Worm (Caenorhabditis elegans) whole organism, mixed stage, embryonic: ENCODE measurements around the gene clec-2.

Experiments used
- M03D4.4 ChIP-seq: sonication (generic microtip); optimal IDR thresholded peaks from 2 replicates; lab custom pipeline; 2017; ENCODE audit warnings: mild to moderate bottlenecking, missing genetic modification characterization, missing compliant biosample characterization
- ceh-39 ChIP-seq: fragments of 150-350 bp; optimal IDR thresholded peaks from 2 replicates; lab custom pipeline; 2014; ENCODE audit warnings: missing biosample characterization, missing genetic modification characterization
- ceh-43 ChIP-seq: fragments of 200-800 bp; sonication (Bioruptor generic); optimal IDR thresholded peaks from 2 replicates; lab custom pipeline; 2018; ENCODE audit warnings: mild to moderate bottlenecking, missing genetic modification characterization, moderate library complexity, missing compliant biosample characterization
- ceh-83 ChIP-seq: fragments of 200-800 bp; sonication (Bioruptor generic); optimal IDR thresholded peaks from 2 replicates; lab custom pipeline; 2018; ENCODE audit warnings: mild to moderate bottlenecking, missing genetic modification characterization, missing compliant biosample characterization
- ces-1 ChIP-seq: fragments of 150-350 bp; optimal IDR thresholded peaks from 2 replicates; lab custom pipeline; 2014; ENCODE audit warnings: missing biosample characterization, missing genetic modification reagents, missing genetic modification characterization
- cnd-1 ChIP-seq: fragments of 200-800 bp; sonication (Bioruptor generic); optimal IDR thresholded peaks from 2 replicates; lab custom pipeline; 2018; ENCODE audit warnings: mild to moderate bottlenecking, missing genetic modification characterization, missing compliant biosample characterization
- drap-1 ChIP-seq: fragments of 200-800 bp; sonication (Bioruptor generic); optimal IDR thresholded peaks from 3 replicates; lab custom pipeline; 2018; ENCODE audit warnings: mild to moderate bottlenecking, missing genetic modification characterization, missing compliant biosample characterization
- elt-1 ChIP-seq: sonication (generic microtip); optimal IDR thresholded peaks from 2 replicates; lab custom pipeline; 2017; ENCODE audit warnings: missing genetic modification characterization, mild to moderate bottlenecking, missing compliant biosample characterization, antibody characterized with exemption, moderate library complexity, borderline replicate concordance; ENCODE audit not compliant: insufficient read depth
- elt-3 ChIP-seq: fragments of 150-350 bp; optimal IDR thresholded peaks from 2 replicates; lab custom pipeline; 2014; ENCODE audit warnings: missing biosample characterization, missing genetic modification characterization
- flh-1 ChIP-seq: fragments of 200-800 bp; sonication (Bioruptor generic); optimal IDR thresholded peaks from 2 replicates; lab custom pipeline; 2018; ENCODE audit warnings: mild to moderate bottlenecking, missing genetic modification characterization, moderate library complexity, missing compliant biosample characterization
- ham-2 ChIP-seq: fragments of 200-800 bp; sonication (Bioruptor generic); optimal IDR thresholded peaks from 2 replicates; lab custom pipeline; 2018; ENCODE audit warnings: mild to moderate bottlenecking, missing genetic modification characterization, missing compliant biosample characterization
- hlh-1 ChIP-seq: fragments of 150-350 bp; optimal IDR thresholded peaks from 2 replicates; lab custom pipeline; 2014; ENCODE audit warnings: missing biosample characterization, missing genetic modification reagents, missing genetic modification characterization
- lin-13 ChIP-seq: fragments of 150-350 bp; optimal IDR thresholded peaks from 2 replicates; lab custom pipeline; 2014; ENCODE audit warnings: missing biosample characterization, missing genetic modification characterization
- lin-32 ChIP-seq: fragments of 200-800 bp; sonication (Bioruptor generic); optimal IDR thresholded peaks from 2 replicates; lab custom pipeline; 2018; ENCODE audit warnings: mild to moderate bottlenecking, missing genetic modification characterization, missing compliant biosample characterization
- mab-5 ChIP-seq: fragments of 150-350 bp; optimal IDR thresholded peaks from 2 replicates; lab custom pipeline; 2014; ENCODE audit warnings: missing biosample characterization, missing genetic modification characterization
- mep-1 ChIP-seq: fragments of 150-350 bp; optimal IDR thresholded peaks from 2 replicates; lab custom pipeline; 2017; ENCODE audit warnings: missing biosample characterization, missing genetic modification reagents, missing genetic modification characterization, inconsistent platforms
- nhr-12 ChIP-seq: fragments of 150-350 bp; optimal IDR thresholded peaks from 2 replicates; lab custom pipeline; 2014; ENCODE audit warnings: missing biosample characterization, missing genetic modification characterization
- nhr-2 ChIP-seq: fragments of 150-350 bp; optimal IDR thresholded peaks from 2 replicates; lab custom pipeline; 2014; ENCODE audit warnings: missing biosample characterization, missing genetic modification characterization
- nhr-237 ChIP-seq: fragments of 150-350 bp; optimal IDR thresholded peaks from 2 replicates; lab custom pipeline; 2014; ENCODE audit warnings: missing biosample characterization, missing genetic modification characterization
- nhr-28 ChIP-seq: fragments of 150-350 bp; optimal IDR thresholded peaks from 2 replicates; lab custom pipeline; 2014; ENCODE audit warnings: missing biosample characterization, missing genetic modification characterization
- pha-4 ChIP-seq: fragments of 150-350 bp; optimal IDR thresholded peaks from 2 replicates; lab custom pipeline; 2018; ENCODE audit warnings: missing biosample characterization, missing genetic modification reagents, missing genetic modification characterization
- sem-2 ChIP-seq: fragments of 200-800 bp; sonication (Bioruptor generic); optimal IDR thresholded peaks from 2 replicates; lab custom pipeline; 2018; ENCODE audit warnings: mild to moderate bottlenecking, missing genetic modification characterization, missing compliant biosample characterization
- snpc-4 ChIP-seq: fragments of 150-350 bp; optimal IDR thresholded peaks from 2 replicates; lab custom pipeline; 2014; ENCODE audit warnings: missing biosample characterization, missing genetic modification characterization
- sptf-1 ChIP-seq: sonication (generic microtip); optimal IDR thresholded peaks from 2 replicates; lab custom pipeline; 2017; ENCODE audit warnings: mild to moderate bottlenecking, missing genetic modification characterization, moderate library complexity, missing compliant biosample characterization
- tbx-8 ChIP-seq: fragments of 200-800 bp; sonication (Bioruptor generic); optimal IDR thresholded peaks from 2 replicates; lab custom pipeline; 2018; ENCODE audit warnings: mild to moderate bottlenecking, missing genetic modification characterization, moderate library complexity, missing compliant biosample characterization
- unc-120 ChIP-seq: sonication (generic microtip); optimal IDR thresholded peaks from 2 replicates; lab custom pipeline; 2017; ENCODE audit warnings: missing genetic modification characterization, missing compliant biosample characterization; ENCODE audit not compliant: poor library complexity, severe bottlenecking
- unc-39 ChIP-seq: fragments of 150-350 bp; optimal IDR thresholded peaks from 2 replicates; lab custom pipeline; 2014; ENCODE audit warnings: missing biosample characterization, missing genetic modification characterization
- unc-62 ChIP-seq: fragments of 150-350 bp; optimal IDR thresholded peaks from 2 replicates; lab custom pipeline; 2014; ENCODE audit warnings: missing biosample characterization, missing genetic modification reagents, missing genetic modification characterization
- zip-8 ChIP-seq: fragments of 150-350 bp; optimal IDR thresholded peaks from 2 replicates; lab custom pipeline; 2014; ENCODE audit warnings: missing biosample characterization, missing genetic modification characterization
- ztf-11 ChIP-seq: fragments of 150-350 bp; optimal IDR thresholded peaks from 2 replicates; lab custom pipeline; 2014; ENCODE audit warnings: missing biosample characterization, missing genetic modification characterization

Gene clec-2

ce11 chrII:3023381-3023935 lies at the start of gene clec-2:
TSS of gene clec-2 (minus strand) at chrII:3023431.
- no peak for TF ChIP-seq hlh-1 (tag; lab: Kevin White, UChicago)
- no peak for TF ChIP-seq nhr-237
- no peak for TF ChIP-seq sem-2
- TF ChIP-seq ztf-11 (tag; lab: Kevin White, UChicago) = no peak
- TF ChIP-seq ceh-39 (tag; lab: Kevin White, UChicago) = no peak
- no peak for TF ChIP-seq snpc-4 (tag; lab: Kevin White, UChicago)
- TF ChIP-seq ceh-83 (GFP tag; lab: Kevin White, UChicago) = no peak
- TF ChIP-seq ces-1 (GFP tag; lab: Kevin White, UChicago) = no peak
- no peak for TF ChIP-seq nhr-28 (tag; lab: Kevin White, UChicago)
- TF ChIP-seq nhr-12 (tag; lab: Kevin White, UChicago) = no peak
- no peak for TF ChIP-seq unc-120 (tag; lab: Kevin White, UChicago)
- TF ChIP-seq tbx-8 (GFP tag; lab: Kevin White, UChicago) = no peak
- no peak for TF ChIP-seq unc-62 (GFP tag; lab: Kevin White, UChicago)
- TF ChIP-seq ham-2 = no peak
- no peak for TF ChIP-seq zip-8 (tag; lab: Kevin White, UChicago)
- no peak for TF ChIP-seq mep-1
- no peak for TF ChIP-seq M03D4.4 (tag; lab: Kevin White, UChicago)

ce11 chrII:3071012-3071749 lies 48.0 kb upstream of the clec-2 start, which contains the start of gene Y25C1A.7:
TSS of gene Y25C1A.7 (minus strand) at chrII:3071062.
- no peak for TF ChIP-seq sptf-1 (tag; lab: Kevin White, UChicago)
- no peak for TF ChIP-seq lin-13 (tag; lab: Kevin White, UChicago)
- no peak for TF ChIP-seq elt-3 (tag; lab: Kevin White, UChicago)
- no peak for TF ChIP-seq elt-1 (tag; lab: Kevin White, UChicago)
- TF ChIP-seq snpc-4 (tag; lab: Kevin White, UChicago) = no peak
- no peak for TF ChIP-seq hlh-1 (tag; lab: Kevin White, UChicago)
- no peak for TF ChIP-seq cnd-1 (tag; lab: Kevin White, UChicago)
- no peak for TF ChIP-seq flh-1
- TF ChIP-seq drap-1 = no peak
- TF ChIP-seq zip-8 (tag; lab: Kevin White, UChicago) = no peak
- TF ChIP-seq, all 35 proteins: peak for 0

ce11 chrII:3070182-3070581 lies 47.0 kb upstream of the clec-2 start:
- TF ChIP-seq nhr-2 (tag; lab: Kevin White, UChicago) = no peak
- TF ChIP-seq lin-32 (GFP tag; lab: Kevin White, UChicago) = no peak
- TF ChIP-seq unc-62 (GFP tag; lab: Kevin White, UChicago) = no peak
- no peak for TF ChIP-seq flh-1

ce11 chrII:3068646-3069045 lies 45.4 kb upstream of the clec-2 start:
- TF ChIP-seq snpc-4 (tag; lab: Kevin White, UChicago) (no peak), cnd-1 (tag; lab: Kevin White, UChicago) (no peak), unc-39 (tag; lab: Kevin White, UChicago) (no peak), pha-4 (tag; lab: Kevin White, UChicago) (no peak)
- TF ChIP-seq, all 35 proteins: peak for 0

ce11 chrII:3067896-3068295 lies 44.7 kb upstream of the clec-2 start:
- TF ChIP-seq nhr-12 (tag; lab: Kevin White, UChicago) (no peak), mep-1 (no peak), lin-32 (GFP tag; lab: Kevin White, UChicago) (no peak), lin-13 (tag; lab: Kevin White, UChicago) (no peak), ceh-43 (GFP tag; lab: Kevin White, UChicago) (no peak), mab-5 (no peak), unc-62 (GFP tag; lab: Kevin White, UChicago) (no peak), M03D4.4 (tag; lab: Kevin White, UChicago) (no peak), ham-2 (no peak), zip-8 (tag; lab: Kevin White, UChicago) (no peak), ztf-11 (tag; lab: Kevin White, UChicago) (no peak), unc-39 (tag; lab: Kevin White, UChicago) (no peak), sem-2 (no peak), flh-1 (no peak), unc-120 (tag; lab: Kevin White, UChicago) (no peak)
- TF ChIP-seq, all 35 proteins: peak for 0
